Fruit fly (Drosophila melanogaster): ENCODE measurements around the gene Or71a.
A peak's percentile ranks its signal among the peaks of the same experiment; 100 is the strongest.

- no peak for TF ChIP-seq CG1832 (GFP tag; optimal IDR thresholded peaks at IDR 0.05)
- no peak for TF ChIP-seq HLH54F (GFP tag; optimal IDR thresholded peaks at IDR 0.05)
- no peak for TF ChIP-seq CG14667 (GFP tag; IDR thresholded peaks at IDR 0.05)
- no peak for TF ChIP-seq H2.0 (GFP tag; IDR thresholded peaks at IDR 0.05)
- peak; percentile 24; the same call in 1 of the 3 replicates for TF ChIP-seq HLH4C (GFP tag; IDR thresholded peaks at IDR 0.05; ENCODE audit: partially characterized antibody)
- no peak for TF ChIP-seq dm (GFP tag; optimal IDR thresholded peaks at IDR 0.05)
- TF ChIP-seq CG14965 (GFP tag; optimal IDR thresholded peaks at IDR 0.05; ENCODE audit: borderline replicate concordance), result no peak
- peak; percentile 40; the same call in 1 of the 2 replicates for TF ChIP-seq CG42726 (GFP tag; IDR thresholded peaks at IDR 0.05; ENCODE audit: partially characterized antibody)
- TF ChIP-seq en (GFP tag; optimal IDR thresholded peaks at IDR 0.05), result no peak
- no peak for TF ChIP-seq CG18262 (tag; optimal IDR thresholded peaks at IDR 0.05)
Measured at dm6 chr3L:15079278-15079677, 1.0 kb upstream of the Or71a start.
